Worm (Caenorhabditis elegans): ENCODE measurements around the gene Y81G3A.1.

ce11 chrII:13073102-13073501 lies 10.6 kb downstream of the Y81G3A.1 start, which contains the start of gene F42G4.5:
- TF ChIP-seq nhr-11 (tag; optimal IDR thresholded peaks at IDR 0.05) (no peak), nhr-28 (tag; optimal IDR thresholded peaks at IDR 0.05) (no peak), daf-12 (tag; optimal IDR thresholded peaks at IDR 0.05) (no peak)
